Fruit fly (Drosophila melanogaster): ENCODE data around the gene CG33489.
A peak's percentile ranks its signal among the peaks of the same experiment; 100 is the strongest.

The CG33489 gene

dm6 chr3L:11543681-11544299 lies 33.1 kb downstream of the CG33489 start (continued):
- TF ChIP-seq pdm3 (GFP tag; optimal IDR thresholded peaks at IDR 0.05): no peak
- no peak for TF ChIP-seq CG8319 (GFP tag; optimal IDR thresholded peaks at IDR 0.05)
- TF ChIP-seq Blimp-1 (GFP tag; optimal IDR thresholded peaks at IDR 0.05): peak; percentile 68
- no peak for TF ChIP-seq cyc (GFP tag; optimal IDR thresholded peaks at IDR 0.05)

dm6 chr3L:11542948-11543347 lies 33.9 kb downstream of the CG33489 start:
- TF ChIP-seq vri (GFP tag; optimal IDR thresholded peaks at IDR 0.05) (no peak), Hr4 (GFP tag; optimal IDR thresholded peaks at IDR 0.05) (peak; percentile 14), Eip78C (GFP tag) (peak; percentile 10), CG32006 (GFP tag; optimal IDR thresholded peaks at IDR 0.05) (peak; percentile 14)

- no peak for TF ChIP-seq CG11294 (GFP tag; IDR thresholded peaks at IDR 0.05)
- peak; percentile 13 for TF ChIP-seq CG3919 (GFP tag; optimal IDR thresholded peaks at IDR 0.05)
- no peak for TF ChIP-seq CG11902 (GFP tag; optimal IDR thresholded peaks at IDR 0.05)
Measured at dm6 chr3L:11542437-11542836, 34.4 kb downstream of the CG33489 start.

dm6 chr3L:11540330-11540702 lies 36.5 kb downstream of the CG33489 start:
- TF ChIP-seq fkh (GFP tag; optimal IDR thresholded peaks at IDR 0.05) (peak; percentile 89), CG6808 (GFP tag; optimal IDR thresholded peaks at IDR 0.05) (no peak), topi (GFP tag; optimal IDR thresholded peaks at IDR 0.05) (no peak), CG11762 (GFP tag; optimal IDR thresholded peaks at IDR 0.05; ENCODE audit: insufficient read depth) (no peak)

dm6 chr3L:11539511-11540329 lies 37.1 kb downstream of the CG33489 start:
- no peak for TF ChIP-seq fd85E (GFP tag; optimal IDR thresholded peaks at IDR 0.05)
- TF ChIP-seq dac (GFP tag; optimal IDR thresholded peaks at IDR 0.05): no peak
- no peak for TF ChIP-seq ss (GFP tag; optimal IDR thresholded peaks at IDR 0.05)

- TF ChIP-seq CG32006 (GFP tag; optimal IDR thresholded peaks at IDR 0.05) (peak; percentile 78), acj6 (GFP tag; optimal IDR thresholded peaks at IDR 0.05) (peak; percentile 15), CG9139 (GFP tag; optimal IDR thresholded peaks at IDR 0.05) (no peak), CG16779 (tag; optimal IDR thresholded peaks at IDR 0.05) (no peak), Hr39 (GFP tag; optimal IDR thresholded peaks at IDR 0.05) (no peak), Hr4 (GFP tag; optimal IDR thresholded peaks at IDR 0.05) (peak; percentile 64), OdsH (GFP tag; optimal IDR thresholded peaks at IDR 0.05) (peak; percentile 48), dac (GFP tag; optimal IDR thresholded peaks at IDR 0.05) (peak; percentile 45), cyc (GFP tag; optimal IDR thresholded peaks at IDR 0.05) (no peak), Eip78C (GFP tag) (peak; percentile 68), net (GFP tag; optimal IDR thresholded peaks at IDR 0.05) (no peak), CG3919 (GFP tag; optimal IDR thresholded peaks at IDR 0.05) (peak; percentile 15), CG6808 (GFP tag; optimal IDR thresholded peaks at IDR 0.05) (no peak), eg (GFP tag; IDR thresholded peaks at IDR 0.05) (peak; percentile 59; the same call in 2 of the 3 replicates), CG10669 (GFP tag; optimal IDR thresholded peaks at IDR 0.05) (no peak), fd59A (GFP tag; optimal IDR thresholded peaks at IDR 0.05) (no peak), CG8119 (GFP tag; IDR thresholded peaks at IDR 0.05) (peak; percentile 68), CG4318 (GFP tag; optimal IDR thresholded peaks at IDR 0.05) (peak; percentile 54), achi (GFP tag; optimal IDR thresholded peaks at IDR 0.05) (peak; percentile 10), dsx (GFP tag; optimal IDR thresholded peaks at IDR 0.05; ENCODE audit: poor library complexity, severe bottlenecking) (no peak), Blimp-1 (GFP tag; optimal IDR thresholded peaks at IDR 0.05) (no peak), CG1621 (tag; optimal IDR thresholded peaks at IDR 0.05) (no peak), CG11762 (GFP tag; optimal IDR thresholded peaks at IDR 0.05; ENCODE audit: insufficient read depth) (no peak), CG6163 (GFP tag; IDR thresholded peaks at IDR 0.05) (no peak), svp (GFP tag) (peak; percentile 41), CG7368 (GFP tag; optimal IDR thresholded peaks at IDR 0.05) (no peak), CG8632 (GFP tag; optimal IDR thresholded peaks at IDR 0.05) (no peak), CG34406 (GFP tag; optimal IDR thresholded peaks at IDR 0.05) (no peak), CG11294 (GFP tag; IDR thresholded peaks at IDR 0.05) (peak; percentile 52; the same call in 1 of the 2 replicates)
Measured at dm6 chr3L:11536767-11537419, 40.0 kb downstream of the CG33489 start.

Data from whole organism, prepupa.